Worm (Caenorhabditis elegans) whole organism, mixed stage, embryonic: ENCODE results near the gene C39D10.11.

Experiments used
- M03D4.4 ChIP-seq: sonication (generic microtip); optimal IDR thresholded peaks from 2 replicates; lab custom pipeline; 2017; ENCODE audit warnings: mild to moderate bottlenecking, missing genetic modification characterization, missing compliant biosample characterization
- bed-3 ChIP-seq: fragments of 200-800 bp; sonication (Bioruptor generic); optimal IDR thresholded peaks from 3 replicates; lab custom pipeline; 2018; ENCODE audit warnings: mild to moderate bottlenecking, missing genetic modification characterization, moderate library complexity, missing compliant biosample characterization
- ceh-39 ChIP-seq: fragments of 150-350 bp; optimal IDR thresholded peaks from 2 replicates; lab custom pipeline; 2014; ENCODE audit warnings: missing biosample characterization, missing genetic modification characterization
- ceh-43 ChIP-seq: fragments of 200-800 bp; sonication (Bioruptor generic); optimal IDR thresholded peaks from 2 replicates; lab custom pipeline; 2018; ENCODE audit warnings: mild to moderate bottlenecking, missing genetic modification characterization, moderate library complexity, missing compliant biosample characterization
- ceh-83 ChIP-seq: fragments of 200-800 bp; sonication (Bioruptor generic); optimal IDR thresholded peaks from 2 replicates; lab custom pipeline; 2018; ENCODE audit warnings: mild to moderate bottlenecking, missing genetic modification characterization, missing compliant biosample characterization
- ces-1 ChIP-seq: fragments of 150-350 bp; optimal IDR thresholded peaks from 2 replicates; lab custom pipeline; 2014; ENCODE audit warnings: missing biosample characterization, missing genetic modification reagents, missing genetic modification characterization
- cnd-1 ChIP-seq: fragments of 200-800 bp; sonication (Bioruptor generic); optimal IDR thresholded peaks from 2 replicates; lab custom pipeline; 2018; ENCODE audit warnings: mild to moderate bottlenecking, missing genetic modification characterization, missing compliant biosample characterization
- drap-1 ChIP-seq: fragments of 200-800 bp; sonication (Bioruptor generic); optimal IDR thresholded peaks from 3 replicates; lab custom pipeline; 2018; ENCODE audit warnings: mild to moderate bottlenecking, missing genetic modification characterization, missing compliant biosample characterization
- elt-1 ChIP-seq: sonication (generic microtip); optimal IDR thresholded peaks from 2 replicates; lab custom pipeline; 2017; ENCODE audit warnings: missing genetic modification characterization, mild to moderate bottlenecking, missing compliant biosample characterization, antibody characterized with exemption, moderate library complexity, borderline replicate concordance; ENCODE audit not compliant: insufficient read depth
- elt-3 ChIP-seq: fragments of 150-350 bp; optimal IDR thresholded peaks from 2 replicates; lab custom pipeline; 2014; ENCODE audit warnings: missing biosample characterization, missing genetic modification characterization
- flh-1 ChIP-seq: fragments of 200-800 bp; sonication (Bioruptor generic); optimal IDR thresholded peaks from 2 replicates; lab custom pipeline; 2018; ENCODE audit warnings: mild to moderate bottlenecking, missing genetic modification characterization, moderate library complexity, missing compliant biosample characterization
- ham-2 ChIP-seq: fragments of 200-800 bp; sonication (Bioruptor generic); optimal IDR thresholded peaks from 2 replicates; lab custom pipeline; 2018; ENCODE audit warnings: mild to moderate bottlenecking, missing genetic modification characterization, missing compliant biosample characterization
- hlh-1 ChIP-seq: fragments of 150-350 bp; optimal IDR thresholded peaks from 2 replicates; lab custom pipeline; 2014; ENCODE audit warnings: missing biosample characterization, missing genetic modification reagents, missing genetic modification characterization
- lin-13 ChIP-seq: fragments of 150-350 bp; optimal IDR thresholded peaks from 2 replicates; lab custom pipeline; 2014; ENCODE audit warnings: missing biosample characterization, missing genetic modification characterization
- lin-32 ChIP-seq: fragments of 200-800 bp; sonication (Bioruptor generic); optimal IDR thresholded peaks from 2 replicates; lab custom pipeline; 2018; ENCODE audit warnings: mild to moderate bottlenecking, missing genetic modification characterization, missing compliant biosample characterization
- mab-5 ChIP-seq: fragments of 150-350 bp; optimal IDR thresholded peaks from 2 replicates; lab custom pipeline; 2014; ENCODE audit warnings: missing biosample characterization, missing genetic modification characterization
- mep-1 ChIP-seq: fragments of 150-350 bp; optimal IDR thresholded peaks from 2 replicates; lab custom pipeline; 2017; ENCODE audit warnings: missing biosample characterization, missing genetic modification reagents, missing genetic modification characterization, inconsistent platforms
- mls-2 ChIP-seq: sonication (generic microtip); optimal IDR thresholded peaks from 2 replicates; lab custom pipeline; 2016; ENCODE audit warnings: mild to moderate bottlenecking, missing genetic modification characterization, moderate library complexity, missing compliant biosample characterization
- nhr-12 ChIP-seq: fragments of 150-350 bp; optimal IDR thresholded peaks from 2 replicates; lab custom pipeline; 2014; ENCODE audit warnings: missing biosample characterization, missing genetic modification characterization
- nhr-237 ChIP-seq: fragments of 150-350 bp; optimal IDR thresholded peaks from 2 replicates; lab custom pipeline; 2014; ENCODE audit warnings: missing biosample characterization, missing genetic modification characterization
- nhr-28 ChIP-seq: fragments of 150-350 bp; optimal IDR thresholded peaks from 2 replicates; lab custom pipeline; 2014; ENCODE audit warnings: missing biosample characterization, missing genetic modification characterization
- nhr-76 ChIP-seq: sonication (generic microtip); optimal IDR thresholded peaks from 2 replicates; lab custom pipeline; 2017; ENCODE audit warnings: missing biosample characterization, missing genetic modification characterization
- pha-4 ChIP-seq: fragments of 150-350 bp; optimal IDR thresholded peaks from 2 replicates; lab custom pipeline; 2018; ENCODE audit warnings: missing biosample characterization, missing genetic modification reagents, missing genetic modification characterization
- sem-2 ChIP-seq: fragments of 200-800 bp; sonication (Bioruptor generic); optimal IDR thresholded peaks from 2 replicates; lab custom pipeline; 2018; ENCODE audit warnings: mild to moderate bottlenecking, missing genetic modification characterization, missing compliant biosample characterization
- snpc-4 ChIP-seq: fragments of 150-350 bp; optimal IDR thresholded peaks from 2 replicates; lab custom pipeline; 2014; ENCODE audit warnings: missing biosample characterization, missing genetic modification characterization
- sptf-1 ChIP-seq: sonication (generic microtip); optimal IDR thresholded peaks from 2 replicates; lab custom pipeline; 2017; ENCODE audit warnings: mild to moderate bottlenecking, missing genetic modification characterization, moderate library complexity, missing compliant biosample characterization
- tbx-8 ChIP-seq: fragments of 200-800 bp; sonication (Bioruptor generic); optimal IDR thresholded peaks from 2 replicates; lab custom pipeline; 2018; ENCODE audit warnings: mild to moderate bottlenecking, missing genetic modification characterization, moderate library complexity, missing compliant biosample characterization
- unc-120 ChIP-seq: sonication (generic microtip); optimal IDR thresholded peaks from 2 replicates; lab custom pipeline; 2017; ENCODE audit warnings: missing genetic modification characterization, missing compliant biosample characterization; ENCODE audit not compliant: poor library complexity, severe bottlenecking
- unc-39 ChIP-seq: fragments of 150-350 bp; optimal IDR thresholded peaks from 2 replicates; lab custom pipeline; 2014; ENCODE audit warnings: missing biosample characterization, missing genetic modification characterization
- unc-62 ChIP-seq: fragments of 150-350 bp; optimal IDR thresholded peaks from 2 replicates; lab custom pipeline; 2014; ENCODE audit warnings: missing biosample characterization, missing genetic modification reagents, missing genetic modification characterization
- zip-8 ChIP-seq: fragments of 150-350 bp; optimal IDR thresholded peaks from 2 replicates; lab custom pipeline; 2014; ENCODE audit warnings: missing biosample characterization, missing genetic modification characterization
- ztf-11 ChIP-seq: fragments of 150-350 bp; optimal IDR thresholded peaks from 2 replicates; lab custom pipeline; 2014; ENCODE audit warnings: missing biosample characterization, missing genetic modification characterization

The C39D10.11 gene

DNA sequence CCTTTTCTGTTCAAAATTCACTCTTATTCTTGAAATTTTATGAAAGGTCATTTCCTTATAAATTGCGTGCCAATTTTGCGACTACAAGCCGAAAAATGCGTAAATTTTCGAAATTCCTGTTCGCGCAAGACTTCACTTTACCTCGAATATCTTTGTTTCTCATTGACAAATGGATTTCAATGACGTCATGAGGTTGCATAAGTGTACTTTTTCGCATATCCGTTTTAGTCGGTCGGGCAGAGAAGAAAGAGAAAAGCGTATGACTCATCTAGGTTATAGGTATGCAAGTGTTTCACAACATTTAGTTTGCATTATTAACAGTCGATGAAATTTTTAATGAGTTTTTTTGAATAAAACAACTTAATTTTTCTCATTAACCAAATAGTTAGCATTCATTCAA, 13.0 kb downstream of the C39D10.11 start:
- no peak for TF ChIP-seq mab-5 (tag; lab: Kevin White, UChicago)
- TF ChIP-seq lin-13 (tag; lab: Kevin White, UChicago), result no peak
- no peak for TF ChIP-seq tbx-8 (GFP tag; lab: Kevin White, UChicago)
- TF ChIP-seq zip-8 (tag; lab: Kevin White, UChicago), result no peak
- no peak for TF ChIP-seq nhr-12 (tag; lab: Kevin White, UChicago)
- no peak for TF ChIP-seq cnd-1 (tag; lab: Kevin White, UChicago)
- TF ChIP-seq mls-2 (tag; lab: Kevin White, UChicago), result no peak
- TF ChIP-seq sem-2 (GFP tag; lab: Kevin White, UChicago), result no peak
- TF ChIP-seq lin-32, result no peak
- no peak for TF ChIP-seq M03D4.4 (tag; lab: Kevin White, UChicago)
- TF ChIP-seq elt-3 (tag; lab: Kevin White, UChicago), result no peak
- no peak for TF ChIP-seq ceh-39 (tag; lab: Kevin White, UChicago)
- no peak for TF ChIP-seq unc-120 (tag; lab: Kevin White, UChicago)
- no peak for TF ChIP-seq nhr-28 (tag; lab: Kevin White, UChicago)
- no peak for TF ChIP-seq unc-62
- no peak for TF ChIP-seq ztf-11 (tag; lab: Kevin White, UChicago)
- TF ChIP-seq nhr-76 (tag; lab: Kevin White, UChicago), result no peak
- no peak for TF ChIP-seq ces-1 (GFP tag; lab: Kevin White, UChicago)
- no peak for TF ChIP-seq snpc-4 (tag; lab: Kevin White, UChicago)

DNA sequence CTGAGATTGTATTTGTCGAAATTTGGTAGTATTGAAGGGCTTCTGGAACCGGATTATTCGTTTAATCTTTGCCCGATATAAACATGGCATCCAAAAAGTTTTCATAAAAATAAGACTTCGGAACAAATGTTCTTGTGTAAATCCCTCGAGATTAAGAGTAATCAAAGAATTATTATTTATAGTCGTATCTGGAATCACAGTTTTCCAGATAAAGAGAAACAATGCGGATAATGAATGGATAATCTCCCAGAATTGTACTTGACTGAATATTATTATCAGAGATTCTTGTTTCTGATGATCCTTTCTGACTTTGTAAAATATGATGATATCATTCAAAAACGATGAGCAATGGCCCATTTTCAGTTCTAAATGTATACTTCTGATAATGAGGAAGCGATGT, 18.1 kb downstream of the C39D10.11 start:
- TF ChIP-seq unc-120 (tag; lab: Kevin White, UChicago), result no peak
- no peak for TF ChIP-seq flh-1
- no peak for TF ChIP-seq nhr-28 (tag; lab: Kevin White, UChicago)
- no peak for TF ChIP-seq sem-2 (GFP tag; lab: Kevin White, UChicago)
- TF ChIP-seq mab-5 (tag; lab: Kevin White, UChicago), result no peak
- TF ChIP-seq, all 35 proteins: peak for 0

DNA sequence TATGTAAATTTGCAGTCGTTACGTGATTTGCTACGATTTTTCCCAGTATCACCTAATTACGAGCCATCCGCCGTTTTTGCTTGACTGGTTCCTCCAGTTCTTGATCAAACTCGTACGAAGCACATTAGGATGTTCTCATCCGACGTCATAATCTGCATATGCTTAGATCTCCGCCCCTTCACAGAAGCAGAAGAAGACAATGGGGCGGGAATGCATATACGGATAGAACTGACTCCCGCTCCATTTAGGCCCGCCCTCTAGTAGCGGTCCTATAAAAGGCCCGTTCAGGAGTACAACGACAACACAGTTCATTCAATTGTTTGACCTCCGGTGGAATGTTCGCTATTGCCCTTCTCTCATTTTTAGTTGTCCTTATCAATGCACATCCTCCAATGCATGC, 22.1 kb downstream of the C39D10.11 start, which contains the start of gene zig-4:
Gene zig-4 (plus strand): TSS at position 301 of the 400 bp plus-strand sequence.
- TF ChIP-seq pha-4 (tag; lab: Kevin White, UChicago), result no peak
- TF ChIP-seq mls-2 (tag; lab: Kevin White, UChicago), result no peak
- TF ChIP-seq ceh-83 (GFP tag; lab: Kevin White, UChicago), result no peak
- TF ChIP-seq nhr-237 (tag; lab: Kevin White, UChicago), result no peak
- no peak for TF ChIP-seq sptf-1
- no peak for TF ChIP-seq nhr-12 (tag; lab: Kevin White, UChicago)
- TF ChIP-seq ces-1 (GFP tag; lab: Kevin White, UChicago), result no peak
- no peak for TF ChIP-seq drap-1 (GFP tag; lab: Kevin White, UChicago)
- no peak for TF ChIP-seq lin-13 (tag; lab: Kevin White, UChicago)
- TF ChIP-seq unc-120 (tag; lab: Kevin White, UChicago), result no peak
- no peak for TF ChIP-seq unc-62
- TF ChIP-seq cnd-1 (tag; lab: Kevin White, UChicago), result no peak
- no peak for TF ChIP-seq nhr-76 (tag; lab: Kevin White, UChicago)
- no peak for TF ChIP-seq unc-39 (tag; lab: Kevin White, UChicago)
- TF ChIP-seq lin-32, result no peak
- TF ChIP-seq ceh-43 (GFP tag; lab: Kevin White, UChicago), result no peak
- no peak for TF ChIP-seq bed-3 (GFP tag; lab: Kevin White, UChicago)
- no peak for TF ChIP-seq snpc-4 (tag; lab: Kevin White, UChicago)
- no peak for TF ChIP-seq ceh-39 (tag; lab: Kevin White, UChicago)

DNA sequence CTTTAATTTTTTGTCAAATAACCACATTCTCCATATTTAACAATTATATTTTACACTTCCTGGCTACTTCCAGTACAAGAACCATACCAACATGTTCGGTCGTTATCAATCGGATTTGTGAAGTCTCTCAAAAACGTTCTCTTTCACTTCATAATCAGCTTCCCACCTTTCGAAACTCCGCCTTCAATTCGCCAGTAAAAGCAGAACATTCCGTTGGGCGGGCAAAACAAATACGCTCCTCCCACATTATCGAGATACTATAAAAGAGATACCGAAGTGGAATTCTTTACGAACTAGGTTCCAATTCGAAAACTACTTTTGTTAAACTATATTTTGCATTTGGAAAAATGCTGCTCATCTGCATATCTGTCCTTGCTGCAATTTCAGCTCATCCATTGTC, 27.4 kb downstream of the C39D10.11 start, which contains the start of gene zig-3:
Gene zig-3 (plus strand): TSS at position 301 of the 400 bp plus-strand sequence.
- TF ChIP-seq hlh-1 (tag; lab: Kevin White, UChicago) (no peak), unc-62 (no peak), ham-2 (GFP tag; lab: Kevin White, UChicago) (no peak), bed-3 (GFP tag; lab: Kevin White, UChicago) (no peak), unc-39 (tag; lab: Kevin White, UChicago) (no peak), mab-5 (tag; lab: Kevin White, UChicago) (no peak), tbx-8 (GFP tag; lab: Kevin White, UChicago) (no peak), ztf-11 (tag; lab: Kevin White, UChicago) (no peak), ces-1 (GFP tag; lab: Kevin White, UChicago) (no peak), nhr-12 (tag; lab: Kevin White, UChicago) (no peak), ceh-83 (GFP tag; lab: Kevin White, UChicago) (no peak), nhr-28 (tag; lab: Kevin White, UChicago) (no peak), sem-2 (GFP tag; lab: Kevin White, UChicago) (no peak), mep-1 (tag; lab: Kevin White, UChicago) (no peak), elt-1 (no peak), snpc-4 (tag; lab: Kevin White, UChicago) (no peak)
- TF ChIP-seq, all 35 proteins: peak for 0
